Worm (Caenorhabditis elegans) whole organism, L3 larva: ENCODE results near the gene C14E2.7.

Experiments
- aly-2 ChIP-seq: fragments of 150-350 bp; optimal IDR thresholded peaks from 2 replicates; lab custom pipeline; 2014; ENCODE audit warnings: missing biosample characterization, missing genetic modification characterization
- ama-1 ChIP-seq: fragments of 150-350 bp; optimal IDR thresholded peaks from 2 replicates; lab custom pipeline; 2018
- ceh-16 ChIP-seq: sonication (generic microtip); optimal IDR thresholded peaks from 2 replicates; lab custom pipeline; 2017; ENCODE audit warnings: missing biosample characterization, missing genetic modification characterization
- ceh-28 ChIP-seq: fragments of 150-350 bp; optimal IDR thresholded peaks from 2 replicates; lab custom pipeline; 2014; ENCODE audit warnings: missing biosample characterization, missing genetic modification reagents, missing genetic modification characterization
- ceh-82 ChIP-seq: fragments of 150-350 bp; optimal IDR thresholded peaks from 2 replicates; lab custom pipeline; 2014; ENCODE audit warnings: missing biosample characterization, missing genetic modification characterization
- ceh-9 ChIP-seq: sonication (generic microtip); optimal IDR thresholded peaks from 2 replicates; lab custom pipeline; 2018; ENCODE audit warnings: missing biosample characterization, missing genetic modification characterization
- daf-12 ChIP-seq: fragments of 150-350 bp; optimal IDR thresholded peaks from 2 replicates; lab custom pipeline; 2014; ENCODE audit warnings: missing biosample characterization, missing genetic modification reagents, missing genetic modification characterization
- egl-27 ChIP-seq: sonication (generic microtip); optimal IDR thresholded peaks from 4 replicates; lab custom pipeline; 2017; ENCODE audit warnings: missing biosample characterization, missing genetic modification reagents, missing genetic modification characterization
- elt-2 ChIP-seq: sonication (generic microtip); optimal IDR thresholded peaks from 2 replicates; lab custom pipeline; 2016; ENCODE audit warnings: missing genetic modification reagents, mild to moderate bottlenecking, missing genetic modification characterization, missing compliant biosample characterization
- elt-3 ChIP-seq, 3 experiments: fragments of 150-350 bp in 1 of 3; sonication (generic microtip) in 2 of 3; optimal IDR thresholded peaks; 2 replicates in 2 of 3; 4 replicates in 1 of 3; lab custom pipeline; 2014 to 2017; ENCODE audit warnings: missing biosample characterization in 3 of 3, missing genetic modification characterization in 3 of 3
- eor-1 ChIP-seq, 2 experiments: fragments of 150-350 bp; optimal IDR thresholded peaks; 2 replicates each; lab custom pipeline; 2014 to 2018; ENCODE audit warnings: missing biosample characterization in 2 of 2, missing genetic modification characterization in 2 of 2
- fkh-10 ChIP-seq: sonication (generic microtip); optimal IDR thresholded peaks from 2 replicates; lab custom pipeline; 2017; ENCODE audit warnings: missing biosample characterization, missing genetic modification reagents, missing genetic modification characterization
- fkh-2 ChIP-seq: fragments of 150-350 bp; optimal IDR thresholded peaks from 2 replicates; lab custom pipeline; 2014; ENCODE audit warnings: missing biosample characterization, missing genetic modification reagents, missing genetic modification characterization
- hmg-11 ChIP-seq: sonication (generic microtip); optimal IDR thresholded peaks from 2 replicates; lab custom pipeline; 2016; ENCODE audit warnings: missing genetic modification characterization, missing compliant biosample characterization
- jun-1 ChIP-seq: fragments of 150-350 bp; optimal IDR thresholded peaks from 2 replicates; lab custom pipeline; 2014; ENCODE audit warnings: missing biosample characterization, missing genetic modification reagents, missing genetic modification characterization
- lin-15B ChIP-seq: fragments of 150-350 bp; optimal IDR thresholded peaks from 2 replicates; lab custom pipeline; 2014; ENCODE audit warnings: missing biosample characterization, missing genetic modification characterization
- lin-39 ChIP-seq: fragments of 150-350 bp; optimal IDR thresholded peaks from 2 replicates; lab custom pipeline; 2018; ENCODE audit warnings: missing biosample characterization, missing genetic modification reagents, missing genetic modification characterization
- lsy-12 ChIP-seq: sonication (generic microtip); optimal IDR thresholded peaks from 2 replicates; lab custom pipeline; 2016; ENCODE audit warnings: mild to moderate bottlenecking, missing genetic modification characterization, missing compliant biosample characterization
- mdl-1 ChIP-seq: fragments of 150-350 bp; optimal IDR thresholded peaks from 2 replicates; lab custom pipeline; 2014; ENCODE audit warnings: missing biosample characterization, missing genetic modification characterization
- nfya-1 ChIP-seq: sonication (generic microtip); optimal IDR thresholded peaks from 2 replicates; lab custom pipeline; 2017; ENCODE audit warnings: missing genetic modification characterization, mild to moderate bottlenecking, missing compliant biosample characterization, antibody characterized with exemption, moderate library complexity; ENCODE audit not compliant: insufficient read depth
- nhr-11 ChIP-seq: fragments of 150-350 bp; optimal IDR thresholded peaks from 2 replicates; lab custom pipeline; 2014; ENCODE audit warnings: missing biosample characterization, missing genetic modification characterization
- nhr-23 ChIP-seq: fragments of 150-350 bp; optimal IDR thresholded peaks from 2 replicates; lab custom pipeline; 2014; ENCODE audit warnings: missing biosample characterization, missing genetic modification reagents, missing genetic modification characterization
- nhr-237 ChIP-seq: fragments of 150-350 bp; optimal IDR thresholded peaks from 2 replicates; lab custom pipeline; 2014; ENCODE audit warnings: missing biosample characterization, missing genetic modification characterization
- nhr-28 ChIP-seq: fragments of 150-350 bp; optimal IDR thresholded peaks from 2 replicates; lab custom pipeline; 2014; ENCODE audit warnings: missing biosample characterization, missing genetic modification characterization
- nhr-76 ChIP-seq: fragments of 150-350 bp; sonication (generic microtip); optimal IDR thresholded peaks from 5 replicates; lab custom pipeline; 2014; ENCODE audit warnings: missing biosample characterization, missing genetic modification characterization
- nhr-77 ChIP-seq: fragments of 150-350 bp; optimal IDR thresholded peaks from 2 replicates; lab custom pipeline; 2014; ENCODE audit warnings: missing biosample characterization, missing genetic modification characterization
- pha-4 ChIP-seq: fragments of 150-350 bp; optimal IDR thresholded peaks from 2 replicates; lab custom pipeline; 2014; ENCODE audit warnings: missing biosample characterization, missing genetic modification reagents, missing genetic modification characterization
- pqm-1 ChIP-seq: fragments of 150-350 bp; optimal IDR thresholded peaks from 2 replicates; lab custom pipeline; 2017; ENCODE audit warnings: missing biosample characterization, missing genetic modification characterization, inconsistent platforms
- sea-2 ChIP-seq: fragments of 150-350 bp; sonication (generic microtip); optimal IDR thresholded peaks from 4 replicates; lab custom pipeline; 2014; ENCODE audit warnings: missing biosample characterization, missing genetic modification reagents, missing genetic modification characterization
- skn-1 ChIP-seq: fragments of 150-350 bp; optimal IDR thresholded peaks from 2 replicates; lab custom pipeline; 2014; ENCODE audit warnings: missing biosample characterization, missing genetic modification characterization
- snpc-4 ChIP-seq: fragments of 150-350 bp; optimal IDR thresholded peaks from 2 replicates; lab custom pipeline; 2014; ENCODE audit warnings: missing biosample characterization, missing genetic modification characterization
- tbx-2 ChIP-seq: sonication (generic microtip); optimal IDR thresholded peaks from 2 replicates; lab custom pipeline; 2016; ENCODE audit warnings: mild to moderate bottlenecking, missing genetic modification characterization, missing compliant biosample characterization
- unc-39 ChIP-seq: sonication (generic microtip); optimal IDR thresholded peaks from 4 replicates; lab custom pipeline; 2017; ENCODE audit warnings: missing biosample characterization, missing genetic modification characterization
- unc-62 ChIP-seq: fragments of 150-350 bp; sonication (generic microtip); optimal IDR thresholded peaks from 4 replicates; lab custom pipeline; 2014; ENCODE audit warnings: missing biosample characterization, missing genetic modification reagents, missing genetic modification characterization
- zag-1 ChIP-seq: fragments of 150-350 bp; optimal IDR thresholded peaks from 2 replicates; lab custom pipeline; 2014; ENCODE audit warnings: missing biosample characterization, missing genetic modification characterization
- ztf-11 ChIP-seq: fragments of 150-350 bp; optimal IDR thresholded peaks from 2 replicates; lab custom pipeline; 2014; ENCODE audit warnings: missing biosample characterization, missing genetic modification characterization
- ztf-4 ChIP-seq: fragments of 150-350 bp; optimal IDR thresholded peaks from 2 replicates; lab custom pipeline; 2014; ENCODE audit warnings: missing biosample characterization, missing genetic modification characterization

Gene C14E2.7

ce11 chrX:1837703-1838102 is 21.5 kb downstream of the C14E2.7 start:
- TF ChIP-seq ceh-28 (no peak), lsy-12 (tag; lab: Kevin White, UChicago) (peak; percentile 87), elt-3 (tag; optimal IDR thresholded peaks at IDR 0.05; lab: Kevin White, UChicago) (no peak), tbx-2 (tag; lab: Kevin White, UChicago) (peak; percentile 19), hmg-11 (tag; lab: Kevin White, UChicago) (peak; percentile 67), pha-4 (tag; lab: Kevin White, UChicago) (no peak)

ce11 chrX:1845493-1845892 is 29.3 kb downstream of the C14E2.7 start, which contains the start of gene T26C11.4:
TSS of gene T26C11.4 (minus strand) at chrX:1845546.
- TF ChIP-seq ztf-11 (tag; lab: Kevin White, UChicago), result no peak
- TF ChIP-seq hmg-11 (tag; lab: Kevin White, UChicago), result peak; percentile 53
- no peak for TF ChIP-seq eor-1 (tag; optimal IDR thresholded peaks at IDR 0.05; lab: Kevin White, UChicago)
- no peak for TF ChIP-seq fkh-2 (tag; lab: Kevin White, UChicago)
- peak; percentile 23 for TF ChIP-seq skn-1 (tag; lab: Kevin White, UChicago)
- TF ChIP-seq aly-2, result no peak
- TF ChIP-seq nhr-237 (tag; lab: Kevin White, UChicago), result no peak
- TF ChIP-seq zag-1 (tag; lab: Kevin White, UChicago), result no peak
- TF ChIP-seq egl-27 (tag; lab: Kevin White, UChicago), result no peak
- TF ChIP-seq nhr-76 (tag; lab: Kevin White, UChicago), result no peak
- TF ChIP-seq fkh-10 (GFP tag; lab: Kevin White, UChicago), result no peak
- TF ChIP-seq nhr-77 (tag; lab: Kevin White, UChicago), result no peak
- TF ChIP-seq nhr-23 (tag; lab: Kevin White, UChicago), result peak; percentile 9
- TF ChIP-seq pha-4 (tag; lab: Kevin White, UChicago), result peak; percentile 49
- no peak for TF ChIP-seq ztf-4 (tag; lab: Kevin White, UChicago)
- no peak for TF ChIP-seq snpc-4 (tag; lab: Kevin White, UChicago)
- TF ChIP-seq ama-1 (lab: Kevin White, UChicago), result no peak
- TF ChIP-seq nhr-11 (tag; lab: Kevin White, UChicago), result no peak
- TF ChIP-seq ceh-82 (tag; lab: Kevin White, UChicago), result no peak
- TF ChIP-seq lin-39 (tag; lab: Kevin White, UChicago), result peak; percentile 29
- TF ChIP-seq nhr-28 (tag; lab: Kevin White, UChicago), result no peak
- no peak for TF ChIP-seq ceh-28
- TF ChIP-seq jun-1, result no peak
- no peak for TF ChIP-seq ceh-16
- TF ChIP-seq nfya-1 (tag; lab: Kevin White, UChicago), result peak; percentile 30
- no peak for TF ChIP-seq lsy-12 (tag; lab: Kevin White, UChicago)
- TF ChIP-seq lin-15B (tag; lab: Kevin White, UChicago), result peak; percentile 18

DNA sequence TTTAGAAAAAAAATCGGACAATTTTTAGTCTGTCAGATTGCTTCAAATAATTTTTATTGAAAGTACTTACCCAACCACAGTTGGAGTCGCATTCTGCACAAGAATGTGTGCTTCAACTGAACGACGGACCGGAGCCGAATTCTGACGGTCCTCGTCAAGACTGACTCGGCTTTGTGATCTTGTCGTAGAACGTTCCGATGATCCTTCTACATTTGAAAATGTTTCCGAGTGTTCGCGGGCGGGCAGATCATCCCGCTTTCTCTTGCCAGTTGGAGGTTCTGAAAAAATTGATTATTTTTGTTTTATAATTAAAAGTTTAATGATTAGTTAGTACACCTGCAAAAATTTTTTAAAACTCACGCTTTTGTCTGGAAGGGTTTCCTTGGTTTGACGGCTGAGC is 31.5 kb downstream of the C14E2.7 start:
- TF ChIP-seq mdl-1 (tag; lab: Kevin White, UChicago), result no peak

- TF ChIP-seq nhr-77 (tag; lab: Kevin White, UChicago), result no peak
- no peak for TF ChIP-seq nhr-11 (tag; lab: Kevin White, UChicago)
- no peak for TF ChIP-seq fkh-10 (GFP tag; lab: Kevin White, UChicago)
- TF ChIP-seq unc-62 (GFP tag; lab: Kevin White, UChicago), result no peak
- TF ChIP-seq fkh-2 (tag; lab: Kevin White, UChicago), result no peak
- no peak for TF ChIP-seq zag-1 (tag; lab: Kevin White, UChicago)
These were observed 32.4 kb downstream of the C14E2.7 start, which contains the start of gene ceh-41 for ce11 chrX:1848575-1848974. TSS of gene ceh-41 (minus strand) at chrX:1848675.

ce11 chrX:1850525-1850924 is 34.3 kb downstream of the C14E2.7 start:
- no peak for TF ChIP-seq ceh-9 (tag; lab: Kevin White, UChicago)
- TF ChIP-seq jun-1, result no peak
- TF ChIP-seq eor-1 (tag; optimal IDR thresholded peaks at IDR 0.05; lab: Kevin White, UChicago), result no peak
- no peak for TF ChIP-seq skn-1 (tag; lab: Kevin White, UChicago)
- no peak for TF ChIP-seq lin-15B (tag; lab: Kevin White, UChicago)
- TF ChIP-seq nhr-23 (tag; lab: Kevin White, UChicago), result no peak
- TF ChIP-seq elt-2 (tag; lab: Kevin White, UChicago), result no peak
- TF ChIP-seq aly-2, result no peak
- no peak for TF ChIP-seq elt-3 (tag; optimal IDR thresholded peaks at IDR 0.05; lab: Kevin White, UChicago)
- TF ChIP-seq sea-2 (GFP tag; lab: Kevin White, UChicago), result no peak
- TF ChIP-seq pha-4 (tag; lab: Kevin White, UChicago), result no peak
- TF ChIP-seq ama-1 (lab: Kevin White, UChicago), result no peak
- no peak for TF ChIP-seq pqm-1 (tag; lab: Kevin White, UChicago)
- TF ChIP-seq nhr-76 (tag; lab: Kevin White, UChicago), result no peak
- no peak for TF ChIP-seq daf-12
- no peak for TF ChIP-seq unc-39
